Worm (Caenorhabditis elegans): ENCODE measurements around the gene sqt-3.
"Not testable (repeated sequence)": the region's sequence is repeated elsewhere in the genome, so short reads cannot be mapped to it uniquely, and the experiment has no call there.

sqt-3 gene

ce11 chrV:12371386-12371785, 18.8 kb downstream of the sqt-3 start, which contains the start of gene F23H12.7:
TSS of gene F23H12.7 (plus strand) at chrV:12371686.
- TF ChIP-seq med-1 (GFP tag; optimal IDR thresholded peaks at IDR 0.05; ENCODE audit: insufficient read depth) (no peak), ref-1 (GFP tag; conservative IDR thresholded peaks at IDR 0.05) (no peak), ztf-23 (GFP tag; IDR thresholded peaks at IDR 0.05) (no peak), tab-1 (GFP tag; IDR thresholded peaks at IDR 0.05) (no peak), T22C8.4 (GFP tag; IDR thresholded peaks at IDR 0.05) (no peak)

DNA sequence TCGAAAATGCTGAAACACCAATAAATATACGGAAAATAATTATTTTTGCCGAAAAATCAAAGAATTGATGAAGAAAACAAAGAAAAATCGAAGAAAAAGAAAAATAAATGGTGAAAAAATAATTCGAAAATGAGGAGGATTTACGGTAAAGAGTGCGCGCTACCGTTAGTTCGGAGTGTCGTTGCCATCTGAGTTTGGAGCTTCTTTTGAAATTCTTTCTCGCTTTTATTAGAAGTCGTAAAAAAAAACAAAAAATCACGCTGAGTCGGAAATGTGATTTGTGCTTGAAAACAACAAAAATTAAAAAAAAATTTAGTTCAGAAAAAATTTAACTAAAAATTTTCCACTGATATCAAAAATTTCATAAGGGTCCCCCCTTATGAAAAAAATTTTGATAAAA, 21.7 kb downstream of the sqt-3 start, which contains the start of gene F23H12.10:
Gene F23H12.10, minus strand, starts transcription at position 12 of the 400 bp plus-strand sequence.
- not testable (repeated sequence) for TF ChIP-seq cog-1 (tag; optimal IDR thresholded peaks at IDR 0.05); ztf-29 (GFP tag; IDR thresholded peaks at IDR 0.05); ztf-23 (GFP tag; IDR thresholded peaks at IDR 0.05)

DNA sequence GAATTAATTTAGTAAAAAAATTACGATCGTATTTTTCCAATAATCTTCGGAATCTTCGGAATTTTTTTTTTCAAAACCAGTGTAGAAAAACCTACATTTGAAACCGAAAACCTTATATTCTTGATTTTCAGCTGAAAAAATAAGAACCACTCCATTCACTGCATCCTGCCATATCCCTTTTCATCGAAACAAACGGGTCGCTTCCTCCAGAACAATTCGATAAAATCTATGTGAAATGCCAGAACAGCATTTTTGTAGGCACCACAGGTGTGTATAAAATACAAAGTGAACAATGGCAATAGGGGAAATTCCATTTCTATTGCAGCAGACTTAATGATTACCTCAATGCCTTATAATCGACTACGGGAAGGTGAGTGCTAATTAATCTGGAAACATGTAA, 24.7 kb downstream of the sqt-3 start, which contains the start of gene K01D12.1:
Gene K01D12.1, plus strand, starts transcription at position 301 of the 400 bp plus-strand sequence.
- TF ChIP-seq ztf-23 (GFP tag; IDR thresholded peaks at IDR 0.05) (no peak), flt-1 (GFP tag; IDR thresholded peaks at IDR 0.05) (no peak), med-1 (GFP tag; optimal IDR thresholded peaks at IDR 0.05; ENCODE audit: insufficient read depth) (no peak), ref-1 (GFP tag; conservative IDR thresholded peaks at IDR 0.05) (no peak), klf-2 (GFP tag; conservative IDR thresholded peaks at IDR 0.05) (no peak)

DNA sequence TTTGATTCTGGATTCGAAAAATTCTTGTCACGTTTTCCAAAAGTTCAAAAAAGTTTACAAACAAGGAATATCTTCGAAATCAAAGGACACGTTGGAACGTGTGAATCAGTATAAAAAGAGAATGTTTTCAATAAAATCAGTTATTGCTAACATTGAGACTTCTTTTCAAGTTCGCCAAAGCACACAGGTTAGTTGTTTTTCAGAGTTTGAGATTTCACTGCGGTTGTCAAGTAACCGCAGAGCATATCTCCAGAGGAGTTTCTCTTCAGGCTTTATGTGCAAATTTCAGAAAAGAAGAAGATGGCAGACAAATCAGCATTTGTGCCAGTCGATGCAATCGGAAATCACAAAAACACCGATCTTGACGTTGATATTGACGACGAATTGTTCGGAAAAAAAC, 33.6 kb downstream of the sqt-3 start, which contains the start of gene K01D12.15:
Gene K01D12.15, plus strand, starts transcription at position 301 of the 400 bp plus-strand sequence.
- no peak for TF ChIP-seq cog-1 (tag; optimal IDR thresholded peaks at IDR 0.05)

DNA sequence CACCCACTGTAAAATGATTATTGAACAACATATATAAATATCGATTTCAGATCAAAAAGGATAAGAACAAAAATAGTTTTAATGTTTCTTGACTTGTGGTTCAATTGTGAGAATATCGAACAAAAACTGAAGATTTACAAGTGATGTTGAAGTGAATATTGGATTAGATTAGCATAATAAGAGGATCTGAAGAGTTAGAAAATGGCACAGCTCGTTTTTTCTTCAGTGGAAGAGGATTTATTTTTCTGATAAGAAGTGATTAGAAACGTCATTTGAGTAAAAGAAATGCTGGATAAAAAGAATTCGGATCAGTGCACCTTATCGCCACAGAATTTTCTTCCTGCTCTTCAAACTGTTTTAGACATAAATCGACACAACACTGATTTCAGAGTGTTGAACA, 43.2 kb downstream of the sqt-3 start, which contains the start of gene twk-14:
Gene twk-14, minus strand, starts transcription at position 8 of the 400 bp plus-strand sequence.
- TF ChIP-seq tab-1 (GFP tag; IDR thresholded peaks at IDR 0.05) (no peak), T22C8.4 (GFP tag; IDR thresholded peaks at IDR 0.05) (no peak), klf-2 (GFP tag; conservative IDR thresholded peaks at IDR 0.05) (no peak), ztf-23 (GFP tag; IDR thresholded peaks at IDR 0.05) (no peak), ztf-29 (GFP tag; IDR thresholded peaks at IDR 0.05) (no peak), ref-1 (GFP tag; conservative IDR thresholded peaks at IDR 0.05) (no peak), cog-1 (tag; optimal IDR thresholded peaks at IDR 0.05) (no peak), med-1 (GFP tag; optimal IDR thresholded peaks at IDR 0.05; ENCODE audit: insufficient read depth) (no peak), flt-1 (GFP tag; IDR thresholded peaks at IDR 0.05) (no peak)

- no peak for TF ChIP-seq T22C8.4 (GFP tag; IDR thresholded peaks at IDR 0.05)
- no peak for TF ChIP-seq cog-1 (tag; optimal IDR thresholded peaks at IDR 0.05)
- TF ChIP-seq ztf-23 (GFP tag; IDR thresholded peaks at IDR 0.05): no peak
- no peak for TF ChIP-seq flt-1 (GFP tag; IDR thresholded peaks at IDR 0.05)
- no peak for TF ChIP-seq med-1 (GFP tag; optimal IDR thresholded peaks at IDR 0.05; ENCODE audit: insufficient read depth)
- no peak for TF ChIP-seq tab-1 (GFP tag; IDR thresholded peaks at IDR 0.05)
- no peak for TF ChIP-seq ref-1 (GFP tag; conservative IDR thresholded peaks at IDR 0.05)
- no peak for TF ChIP-seq klf-2 (GFP tag; conservative IDR thresholded peaks at IDR 0.05)
- no peak for TF ChIP-seq ztf-29 (GFP tag; IDR thresholded peaks at IDR 0.05)
Measured at ce11 chrV:12397545-12397944, 45.0 kb downstream of the sqt-3 start, which contains the start of gene K01D12.5. TSS of gene K01D12.5 (plus strand) at chrV:12397845.

DNA sequence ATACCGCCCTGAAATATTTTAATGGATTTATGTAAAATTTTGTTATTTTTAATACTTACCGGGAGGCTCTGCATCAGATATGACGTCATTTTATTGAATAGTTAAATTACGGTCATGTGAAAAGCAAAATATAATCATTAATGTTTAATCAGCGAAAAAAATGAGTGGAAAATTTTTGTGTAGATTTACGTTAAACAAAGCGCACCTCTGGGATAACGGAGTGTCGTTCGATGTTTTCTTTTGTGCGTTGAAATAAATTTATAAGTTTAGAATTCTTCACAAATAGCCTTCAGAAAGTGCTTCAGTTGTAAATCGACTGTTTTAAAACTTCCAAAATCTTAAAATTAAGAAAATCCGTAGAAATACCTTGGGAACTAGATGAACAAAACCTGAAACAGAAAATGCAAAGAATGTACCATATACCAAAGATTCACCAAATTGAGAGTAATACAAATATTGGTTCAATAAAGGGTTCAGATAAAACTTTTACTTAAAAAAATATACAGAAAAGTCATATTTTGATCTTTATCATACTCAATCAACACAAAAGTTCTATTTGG, 48.2 kb downstream of the sqt-3 start, which contains the start of the genes K01D12.20 and miga-1:
Gene K01D12.20, minus strand, starts transcription at position 138 of the 560 bp plus-strand sequence.
Gene miga-1, minus strand, starts transcription at position 183 of the 560 bp plus-strand sequence.
- TF ChIP-seq cog-1 (tag; optimal IDR thresholded peaks at IDR 0.05): no peak
- no peak for TF ChIP-seq T22C8.4 (GFP tag; IDR thresholded peaks at IDR 0.05)

DNA sequence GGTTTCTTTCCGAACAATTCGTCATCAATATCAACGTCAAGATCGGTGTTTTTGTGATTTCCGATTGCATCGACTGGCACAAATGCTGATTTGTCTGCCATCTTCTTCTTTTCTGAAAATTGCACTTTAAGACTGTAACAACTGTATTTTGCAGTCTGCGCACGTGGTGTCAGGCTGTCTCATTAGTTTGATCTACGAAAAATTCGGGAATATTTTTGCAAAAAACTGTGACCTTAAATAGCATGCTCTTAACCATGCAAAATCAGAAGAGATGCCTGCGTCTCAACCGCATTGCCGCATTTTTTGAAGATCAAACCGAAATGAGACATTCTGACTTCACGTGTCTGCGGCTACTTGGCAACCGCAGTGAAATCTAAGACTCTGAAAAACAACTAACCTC, 48.8 kb downstream of the sqt-3 start, which contains the start of gene K01D12.7:
Gene K01D12.7, minus strand, starts transcription at position 101 of the 400 bp plus-strand sequence.
- TF ChIP-seq med-1 (GFP tag; optimal IDR thresholded peaks at IDR 0.05; ENCODE audit: insufficient read depth) (no peak), cog-1 (tag; optimal IDR thresholded peaks at IDR 0.05) (no peak), flt-1 (GFP tag; IDR thresholded peaks at IDR 0.05) (no peak), tab-1 (GFP tag; IDR thresholded peaks at IDR 0.05) (no peak), ztf-29 (GFP tag; IDR thresholded peaks at IDR 0.05) (no peak), T22C8.4 (GFP tag; IDR thresholded peaks at IDR 0.05) (no peak), ztf-23 (GFP tag; IDR thresholded peaks at IDR 0.05) (no peak), klf-2 (GFP tag; conservative IDR thresholded peaks at IDR 0.05) (no peak), ref-1 (GFP tag; conservative IDR thresholded peaks at IDR 0.05) (no peak)

ce11 chrV:12402355-12402754, 49.8 kb downstream of the sqt-3 start, which contains the start of gene K01D12.8:
TSS of gene K01D12.8 (plus strand) at chrV:12402655.
- TF ChIP-seq cog-1 (tag; optimal IDR thresholded peaks at IDR 0.05) (no peak), klf-2 (GFP tag; conservative IDR thresholded peaks at IDR 0.05) (no peak), flt-1 (GFP tag; IDR thresholded peaks at IDR 0.05) (no peak), ztf-23 (GFP tag; IDR thresholded peaks at IDR 0.05) (no peak), ref-1 (GFP tag; conservative IDR thresholded peaks at IDR 0.05) (no peak), T22C8.4 (GFP tag; IDR thresholded peaks at IDR 0.05) (no peak), tab-1 (GFP tag; IDR thresholded peaks at IDR 0.05) (no peak), ztf-29 (GFP tag; IDR thresholded peaks at IDR 0.05) (no peak), med-1 (GFP tag; optimal IDR thresholded peaks at IDR 0.05; ENCODE audit: insufficient read depth) (no peak)

All from whole organism, midembryonic.